Worm (Caenorhabditis elegans) whole organism, L4/young adult: ENCODE data around the gene F39D8.3.

ENCODE experiments used
- W03F9.2 ChIP-seq: fragments of 150-350 bp; optimal IDR thresholded peaks from 2 replicates; lab custom pipeline; 2014; ENCODE audit warnings: missing biosample characterization, missing genetic modification characterization
- dao-5 ChIP-seq: sonication (generic microtip); optimal IDR thresholded peaks from 2 replicates; lab custom pipeline; 2016; ENCODE audit warnings: missing genotype, missing genetic modification characterization, moderate library complexity, missing compliant biosample characterization
- him-1 ChIP-seq: sonication (generic microtip); optimal IDR thresholded peaks from 2 replicates; lab custom pipeline; 2016; ENCODE audit warnings: missing genotype, missing genetic modification reagents, missing genetic modification characterization, missing compliant biosample characterization

DNA sequence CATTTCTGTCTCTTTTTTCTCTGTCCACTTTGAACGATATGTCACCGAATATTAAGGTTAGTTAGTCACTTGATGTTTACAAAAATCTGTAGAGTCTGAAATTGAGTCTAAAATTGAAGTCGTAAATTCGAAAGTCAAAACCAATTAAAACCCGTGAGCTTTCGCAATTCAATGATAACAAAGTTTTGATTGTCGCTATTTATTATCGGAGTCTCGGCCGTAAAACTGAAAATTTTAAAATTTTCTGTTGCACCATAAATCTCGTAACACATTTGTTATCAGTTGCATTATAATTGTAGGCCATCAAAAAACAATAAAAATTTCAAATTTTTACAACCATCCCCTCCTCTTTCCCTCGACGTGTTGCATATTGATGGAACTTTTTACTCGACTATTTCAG, 12.2 kb upstream of the F39D8.3 start:
- TF ChIP-seq him-1 (tag; lab: Kevin White, UChicago) (no peak), dao-5 (tag; lab: Kevin White, UChicago) (no peak), W03F9.2 (tag; lab: Kevin White, UChicago) (no peak)
